Fruit fly (Drosophila melanogaster) whole organism, adult: ENCODE measurements around the gene CG7483.
A peak's percentile ranks its signal among the peaks of the same experiment; 100 is the strongest.

Experiments
- CG11617 ChIP-seq: fragments of 200-800 bp; sonication (Bioruptor generic); optimal IDR thresholded peaks from 2 replicates; lab custom pipeline; 2017; ENCODE audit warnings: mild to moderate bottlenecking, missing biosample characterization, missing genetic modification reagents, missing genetic modification characterization
- CG14711 ChIP-seq: fragments of 200-800 bp; sonication (Bioruptor generic); optimal IDR thresholded peaks from 2 replicates; lab custom pipeline; 2018; ENCODE audit warnings: missing biosample characterization, mild to moderate bottlenecking, missing genetic modification characterization, moderate library complexity
- bab1 ChIP-seq: fragments of 200-800 bp; sonication (Bioruptor generic); optimal IDR thresholded peaks from 3 replicates; lab custom pipeline; 2019; ENCODE audit warnings: missing biosample characterization, mild to moderate bottlenecking, missing genetic modification characterization, moderate library complexity
- ovo ChIP-seq: fragments of 200-800 bp; sonication (Bioruptor generic); optimal IDR thresholded peaks from 2 replicates; lab custom pipeline; 2016; ENCODE audit warnings: missing biosample characterization, missing genetic modification characterization
- pad ChIP-seq: fragments of 200-800 bp; sonication (Bioruptor generic); optimal IDR thresholded peaks from 3 replicates; lab custom pipeline; 2017; ENCODE audit warnings: missing biosample characterization, missing genetic modification characterization, mild to moderate bottlenecking, moderate library complexity, missing genetic modification reagents

DNA sequence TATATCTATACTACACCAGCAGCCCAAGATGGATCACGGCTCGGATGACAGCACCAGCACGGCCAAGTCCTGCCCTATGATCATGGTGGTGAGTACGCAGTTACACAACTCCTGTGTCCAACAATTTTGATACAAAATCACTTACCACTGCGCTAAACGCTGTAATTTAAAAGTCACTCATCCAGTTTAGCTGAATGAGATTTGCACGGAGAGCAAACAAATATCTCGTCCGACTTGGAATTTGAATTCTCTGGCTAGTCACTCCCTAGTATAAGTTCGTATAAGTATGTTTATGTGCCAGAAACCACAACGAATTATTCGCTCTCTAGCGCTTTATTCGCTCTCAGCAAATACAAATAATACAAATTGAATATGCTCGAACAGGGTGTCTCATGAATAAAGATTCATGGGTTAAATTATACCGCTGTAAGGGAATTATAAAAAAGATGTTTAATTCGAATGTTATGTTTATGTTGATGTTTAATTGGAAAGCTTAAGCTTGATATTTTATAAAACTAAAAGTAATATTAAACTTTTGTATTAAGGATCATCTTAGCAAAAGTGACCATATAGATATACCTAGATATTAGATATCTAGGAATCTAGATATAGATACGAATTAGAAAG lies 4.8 kb downstream of the CG7483 start:
- TF ChIP-seq CG14711 (tag; lab: Kevin White, UChicago) (peak; percentile 29), pad (GFP tag; lab: Kevin White, UChicago) (no peak), ovo (GFP tag; lab: Kevin White, UChicago) (no peak), bab1 (GFP tag; lab: Kevin White, UChicago) (no peak), CG11617 (no peak)
